Worm (Caenorhabditis elegans) whole organism, L4/young adult: Measurements from ENCODE around the gene EEED8.14.

Experiments used
- W03F9.2 ChIP-seq: fragments of 150-350 bp; optimal IDR thresholded peaks from 2 replicates; lab custom pipeline; 2014; ENCODE audit warnings: missing biosample characterization, missing genetic modification characterization
- dao-5 ChIP-seq: sonication (generic microtip); optimal IDR thresholded peaks from 2 replicates; lab custom pipeline; 2016; ENCODE audit warnings: missing genotype, missing genetic modification characterization, moderate library complexity, missing compliant biosample characterization
- him-1 ChIP-seq: sonication (generic microtip); optimal IDR thresholded peaks from 2 replicates; lab custom pipeline; 2016; ENCODE audit warnings: missing genotype, missing genetic modification reagents, missing genetic modification characterization, missing compliant biosample characterization

Gene EEED8.14

DNA sequence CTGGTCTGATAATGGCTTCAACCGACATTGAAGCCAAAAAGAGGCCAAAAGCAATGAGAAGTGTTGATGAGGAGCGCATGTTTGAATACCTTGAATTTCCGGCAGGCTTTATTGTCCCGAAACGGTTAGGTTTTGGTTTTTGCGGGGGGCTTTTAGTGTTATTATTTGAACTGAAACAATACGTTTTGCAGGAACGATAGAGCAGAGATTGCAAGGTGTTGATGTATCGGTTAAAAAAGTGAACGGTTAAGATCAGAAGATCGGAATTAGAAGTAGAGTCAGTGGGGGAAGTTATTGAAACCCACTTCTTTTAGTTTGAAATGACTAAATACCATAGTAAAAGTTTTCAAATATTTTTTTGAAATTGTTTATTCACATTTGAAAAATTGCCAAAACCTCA is 6.3 kb downstream of the EEED8.14 start, which contains the start of gene clec-141:
Gene clec-141 (minus strand): TSS at position 101 of the 400 bp plus-strand sequence.
- no peak for TF ChIP-seq W03F9.2 (tag; lab: Kevin White, UChicago)
- TF ChIP-seq dao-5 (tag; lab: Kevin White, UChicago) = no peak
- TF ChIP-seq him-1 (tag; lab: Kevin White, UChicago) = no peak

DNA sequence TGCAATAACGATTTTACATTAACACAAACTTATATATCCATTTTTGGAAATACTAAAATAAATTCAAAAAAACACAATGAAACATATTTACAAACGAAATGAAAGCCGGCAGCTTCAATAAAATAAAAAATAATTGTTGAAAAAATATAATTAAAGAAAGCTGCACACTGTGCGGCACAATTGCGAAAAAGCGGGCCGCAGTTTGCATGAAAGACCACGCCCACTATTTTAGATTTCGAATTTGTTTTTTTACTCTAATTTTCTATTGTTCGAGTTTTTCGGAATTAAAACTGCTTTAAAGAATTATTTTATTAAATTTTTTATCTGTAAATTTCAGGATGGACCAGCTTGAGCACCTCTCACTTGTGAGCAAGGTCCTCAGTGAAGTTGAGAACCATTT is 14.7 kb downstream of the EEED8.14 start, which contains the start of gene mog-5:
Gene mog-5 (plus strand): TSS at position 338 of the 400 bp plus-strand sequence.
- TF ChIP-seq W03F9.2 (tag; lab: Kevin White, UChicago) (no peak), him-1 (tag; lab: Kevin White, UChicago) (no peak), dao-5 (tag; lab: Kevin White, UChicago) (no peak)

DNA sequence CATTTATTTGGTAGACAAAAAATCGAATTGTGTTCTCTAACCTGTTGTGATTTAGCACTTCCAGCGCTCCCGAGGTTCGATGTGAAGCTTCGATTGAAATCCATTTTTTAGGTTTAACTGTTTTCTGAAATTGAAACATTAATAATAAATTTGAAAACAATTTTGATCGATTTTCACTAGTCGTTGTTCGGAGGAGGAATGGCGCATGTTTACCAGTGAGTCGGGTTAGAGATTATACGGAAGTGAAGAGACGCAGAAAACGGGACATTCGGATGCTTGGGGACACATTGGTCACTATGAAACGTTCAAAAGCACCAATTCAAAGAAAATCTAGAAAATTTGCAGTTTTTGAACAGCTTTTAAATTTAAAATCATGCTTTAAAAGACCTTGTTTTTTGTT is 15.1 kb downstream of the EEED8.14 start, which contains the start of gene fbxl-3:
Gene fbxl-3 (minus strand): TSS at position 124 of the 400 bp plus-strand sequence.
- no peak for TF ChIP-seq him-1 (tag; lab: Kevin White, UChicago)
- no peak for TF ChIP-seq dao-5 (tag; lab: Kevin White, UChicago)
- no peak for TF ChIP-seq W03F9.2 (tag; lab: Kevin White, UChicago)

DNA sequence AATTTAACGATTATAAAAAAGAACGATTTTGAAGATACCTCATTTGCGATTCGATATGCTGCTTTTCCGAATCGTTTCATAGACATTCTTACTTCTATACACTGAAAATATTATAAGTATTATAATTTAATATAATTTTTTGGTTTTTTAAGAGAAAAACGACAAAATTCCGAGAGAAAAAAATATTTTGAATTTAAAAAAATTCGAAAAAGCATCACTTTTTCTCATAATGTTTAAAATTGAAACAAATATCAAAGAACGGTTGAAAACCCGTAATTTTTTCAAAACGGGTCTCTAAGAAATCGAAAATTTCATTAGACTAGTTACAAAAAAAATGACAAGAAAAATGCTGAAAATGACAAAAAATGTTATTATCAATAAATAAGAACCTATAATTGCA is 18.3 kb downstream of the EEED8.14 start, which contains the start of gene pink-1:
Gene pink-1 (minus strand): TSS at position 101 of the 400 bp plus-strand sequence.
- TF ChIP-seq W03F9.2 (tag; lab: Kevin White, UChicago) = no peak
- no peak for TF ChIP-seq him-1 (tag; lab: Kevin White, UChicago)
- TF ChIP-seq dao-5 (tag; lab: Kevin White, UChicago) = no peak

DNA sequence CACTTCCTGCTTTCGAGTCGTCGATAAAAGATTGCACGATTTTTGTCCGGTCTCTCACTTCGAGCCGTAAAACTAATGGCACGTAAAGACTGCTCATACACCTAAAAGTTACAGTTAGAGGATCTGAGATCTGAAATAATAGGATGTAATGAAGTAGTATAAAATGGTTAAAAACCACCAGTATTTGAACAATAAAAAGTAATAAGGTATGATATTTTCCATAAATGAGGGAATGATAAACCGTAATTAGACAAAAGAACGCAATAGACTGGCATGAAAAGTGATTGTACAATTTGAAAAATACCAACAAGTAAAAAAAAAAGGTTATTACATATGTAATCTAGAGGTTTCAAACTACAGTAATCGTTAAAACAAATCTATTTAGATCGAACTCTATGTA is 20.8 kb downstream of the EEED8.14 start, which contains the start of gene brap-2:
Gene brap-2 (minus strand): TSS at position 101 of the 400 bp plus-strand sequence.
- no peak for TF ChIP-seq him-1 (tag; lab: Kevin White, UChicago)
- TF ChIP-seq dao-5 (tag; lab: Kevin White, UChicago) = no peak
- no peak for TF ChIP-seq W03F9.2 (tag; lab: Kevin White, UChicago)

DNA sequence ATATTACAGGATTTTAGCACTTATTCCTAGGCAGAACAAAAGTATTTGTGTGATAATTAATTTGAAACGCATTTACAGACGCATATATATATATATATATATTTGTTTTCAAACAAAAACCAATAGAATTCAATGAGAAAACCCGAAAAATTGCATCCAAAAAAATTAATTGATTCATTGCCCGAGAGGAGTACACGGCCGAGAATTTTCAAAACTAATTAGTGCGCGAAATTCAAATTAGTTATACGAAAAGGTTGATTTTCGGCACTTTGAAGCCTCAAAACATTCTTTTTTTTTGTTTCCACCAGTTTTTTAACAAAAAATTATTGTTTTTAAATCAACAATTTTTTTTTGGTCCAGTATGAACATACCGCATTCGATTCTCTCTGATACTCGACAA is 22.4 kb downstream of the EEED8.14 start:
- no peak for TF ChIP-seq him-1 (tag; lab: Kevin White, UChicago)
- TF ChIP-seq dao-5 (tag; lab: Kevin White, UChicago) = no peak
- no peak for TF ChIP-seq W03F9.2 (tag; lab: Kevin White, UChicago)

DNA sequence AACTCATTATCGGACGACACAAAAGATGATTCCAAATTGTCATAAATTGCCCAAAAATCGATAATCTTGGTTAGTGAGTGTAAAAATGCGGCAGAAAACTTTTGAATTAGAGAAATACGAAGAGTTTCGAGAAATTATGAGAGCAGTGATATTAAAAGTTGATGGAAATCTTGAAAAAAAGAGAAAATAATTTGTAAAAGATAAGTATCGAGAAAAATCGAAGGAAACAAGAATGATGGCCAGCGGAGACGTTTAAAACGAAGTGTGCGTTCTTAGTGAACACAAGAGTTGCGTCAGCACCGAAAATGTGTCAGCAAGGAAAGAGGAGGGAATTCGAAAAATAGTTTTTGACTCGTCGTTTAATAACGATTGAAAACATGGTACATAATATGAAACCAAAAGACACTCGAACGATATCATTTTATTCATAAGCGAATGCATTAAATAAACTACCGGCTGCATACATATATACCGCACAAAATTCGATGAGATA is 24.0 kb downstream of the EEED8.14 start, which contains the start of gene ndx-6:
Gene ndx-6 (minus strand): TSS at position 51 of the 493 bp plus-strand sequence.
- TF ChIP-seq him-1 (tag; lab: Kevin White, UChicago) (peak; percentile 24), dao-5 (tag; lab: Kevin White, UChicago) (no peak), W03F9.2 (tag; lab: Kevin White, UChicago) (peak; percentile 72)

DNA sequence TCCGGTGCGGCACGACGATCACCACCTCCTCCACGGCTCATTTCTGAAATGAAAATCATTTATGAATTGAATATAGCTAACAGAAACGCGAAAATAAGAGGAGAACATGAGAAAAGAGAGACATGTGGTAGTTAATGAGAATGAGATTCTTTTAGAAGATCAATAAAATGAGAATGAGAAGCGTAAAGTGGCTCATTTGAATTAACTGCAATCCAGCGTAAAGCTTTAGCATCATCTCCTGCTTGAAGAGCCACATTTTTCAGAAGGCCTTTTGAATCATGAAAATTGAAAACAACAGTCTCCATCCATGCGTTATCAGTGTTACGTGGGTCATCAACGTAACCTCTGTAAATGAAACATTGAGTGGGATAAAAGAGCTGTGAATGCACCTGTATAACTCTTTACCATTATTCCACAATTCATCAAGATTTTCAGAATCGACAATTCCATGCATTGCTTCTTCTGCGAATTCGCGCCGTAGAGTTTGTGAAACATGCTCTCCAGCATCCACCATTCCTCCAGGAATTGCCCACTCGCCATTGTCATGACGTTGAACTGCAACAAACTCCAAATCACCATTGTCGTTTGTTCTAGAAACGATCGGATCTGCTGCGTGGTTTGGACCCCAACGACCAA is 24.9 kb downstream of the EEED8.14 start, which contains the start of gene rsp-4:
Gene rsp-4 (minus strand): TSS at position 51 of the 636 bp plus-strand sequence.
- TF ChIP-seq dao-5 (tag; lab: Kevin White, UChicago) = no peak
- no peak for TF ChIP-seq W03F9.2 (tag; lab: Kevin White, UChicago)
- TF ChIP-seq him-1 (tag; lab: Kevin White, UChicago) = no peak

DNA sequence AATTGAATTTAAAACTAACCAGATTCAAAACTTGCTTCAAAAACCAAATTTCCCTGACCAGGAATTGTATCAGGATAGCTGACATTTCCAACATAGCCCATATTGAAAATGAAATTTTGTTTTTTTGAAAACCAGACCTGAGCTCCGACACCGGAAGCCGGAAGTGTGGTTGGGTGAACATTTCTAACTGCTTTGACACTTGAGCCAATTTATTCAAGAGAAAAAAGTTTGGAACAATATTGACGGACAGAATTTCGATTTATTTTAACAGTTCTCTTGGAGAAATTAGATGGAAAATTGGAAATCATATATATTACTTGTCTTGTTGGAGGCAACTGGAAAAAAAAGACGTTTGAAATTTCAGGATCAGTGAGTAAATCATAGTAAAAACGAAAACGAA is 26.6 kb downstream of the EEED8.14 start, which contains the start of gene ccpp-6:
Gene ccpp-6 (minus strand): TSS at position 101 of the 400 bp plus-strand sequence.
- TF ChIP-seq W03F9.2 (tag; lab: Kevin White, UChicago) (no peak), dao-5 (tag; lab: Kevin White, UChicago) (no peak)

DNA sequence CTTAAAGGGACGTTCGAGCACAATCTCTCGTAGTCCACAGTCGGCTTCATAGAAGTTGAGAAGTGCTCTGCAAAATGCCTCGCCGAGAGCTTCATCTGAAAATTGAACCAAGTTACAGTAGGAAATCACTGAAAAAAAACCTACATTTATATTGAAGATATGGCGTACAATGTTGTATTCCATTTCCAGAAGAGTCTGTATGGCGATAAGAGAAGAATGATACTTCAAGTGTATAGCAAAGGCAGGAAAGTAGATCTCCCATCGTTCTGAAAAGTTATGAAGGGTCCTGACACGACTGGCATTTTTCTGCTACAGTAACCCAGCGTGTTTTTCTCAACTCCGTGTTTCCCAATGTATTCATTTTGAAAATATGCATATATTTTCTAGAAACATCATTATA is 29.6 kb downstream of the EEED8.14 start:
- TF ChIP-seq him-1 (tag; lab: Kevin White, UChicago) (no peak), dao-5 (tag; lab: Kevin White, UChicago) (no peak), W03F9.2 (tag; lab: Kevin White, UChicago) (no peak)

DNA sequence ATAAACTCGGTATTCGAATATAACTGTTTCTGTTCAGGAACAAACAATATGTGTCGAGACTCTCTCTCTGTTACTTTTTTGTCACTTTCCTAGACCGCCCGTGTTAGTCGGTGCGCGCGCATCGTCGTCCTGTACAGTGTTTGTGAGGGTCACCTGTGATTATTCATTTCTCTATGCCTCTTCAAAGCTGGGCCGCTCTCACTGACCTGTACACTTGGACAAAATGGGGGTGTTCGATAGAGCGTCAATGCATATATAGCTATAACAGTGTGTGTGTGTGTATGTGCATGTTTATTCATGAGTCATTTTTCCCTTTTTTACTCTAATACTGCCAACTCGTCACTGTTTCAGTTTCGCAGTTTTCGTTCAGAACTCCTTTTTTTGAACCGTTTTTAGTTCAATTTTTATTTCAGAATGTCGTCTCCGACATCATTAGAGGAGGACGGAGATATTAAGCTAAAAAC is 34.2 kb downstream of the EEED8.14 start, which contains the start of gene pkc-3:
Gene pkc-3 (plus strand): TSS at position 414 of the 464 bp plus-strand sequence.
- TF ChIP-seq dao-5 (tag; lab: Kevin White, UChicago) (no peak), W03F9.2 (tag; lab: Kevin White, UChicago) (no peak), him-1 (tag; lab: Kevin White, UChicago) (no peak)

DNA sequence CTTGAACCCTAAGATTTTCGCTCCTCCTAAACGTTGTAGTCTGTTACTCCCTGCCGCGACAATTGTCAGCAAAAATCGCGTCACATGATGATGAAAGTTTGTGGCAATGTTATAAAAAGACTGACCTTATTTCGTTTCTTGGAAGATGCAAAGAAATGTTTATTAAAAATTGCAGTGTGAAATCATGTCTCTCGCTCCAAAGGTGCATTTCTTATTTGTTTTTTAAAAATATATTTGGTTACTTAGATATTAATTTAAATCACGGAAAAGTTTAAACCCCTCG is 35.7 kb downstream of the EEED8.14 start:
- TF ChIP-seq dao-5 (tag; lab: Kevin White, UChicago) (no peak), him-1 (tag; lab: Kevin White, UChicago) (no peak), W03F9.2 (tag; lab: Kevin White, UChicago) (no peak)

DNA sequence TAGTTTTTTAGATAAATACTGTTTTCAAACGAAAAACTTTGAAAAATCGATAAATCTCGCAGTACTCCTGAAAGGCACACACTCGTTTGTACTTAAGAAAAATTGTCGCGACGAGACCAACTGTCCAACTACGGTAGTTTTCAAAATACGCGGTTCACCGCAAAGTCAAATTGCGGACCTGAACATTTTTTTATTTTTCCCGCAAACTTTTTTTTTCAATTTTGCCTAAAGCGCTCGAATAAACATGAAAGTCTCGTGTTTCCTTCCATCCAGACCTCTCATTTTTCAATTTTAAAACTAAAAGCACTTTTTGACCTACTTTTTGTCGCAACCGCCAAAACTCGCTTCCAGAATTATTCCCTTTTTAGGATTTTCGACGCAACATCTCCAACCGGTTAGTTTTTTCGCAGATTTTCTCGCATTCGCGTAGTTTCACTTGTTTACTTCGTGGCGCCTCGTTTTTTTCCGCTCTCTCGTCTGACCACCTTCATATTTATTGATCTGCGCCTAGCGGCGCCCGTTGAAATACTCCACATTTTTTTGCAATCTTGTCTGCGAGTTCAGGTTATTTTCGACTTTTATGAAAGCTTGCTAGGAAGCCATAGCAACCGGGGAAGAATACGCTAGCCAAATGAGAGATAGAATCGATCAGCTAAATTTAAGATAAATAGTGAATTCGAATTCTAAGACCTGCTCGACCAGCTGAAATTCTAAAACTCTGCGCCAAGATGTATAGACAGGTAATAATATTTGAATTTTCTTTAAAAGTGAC is 36.2 kb downstream of the EEED8.14 start, which contains the start of gene prdx-2:
Gene prdx-2 (plus strand): TSS at position 729 of the 772 bp plus-strand sequence.
- TF ChIP-seq W03F9.2 (tag; lab: Kevin White, UChicago) (no peak), him-1 (tag; lab: Kevin White, UChicago) (no peak)
